Worm (Caenorhabditis elegans) whole organism, L4 larva: Measurements from ENCODE around the gene Y39E4A.1.
A peak's percentile ranks its signal among the peaks of the same experiment; 100 is the strongest.

Experiments used
- aly-2 ChIP-seq: sonication (generic microtip); optimal IDR thresholded peaks from 2 replicates; lab custom pipeline; 2018; ENCODE audit warnings: missing biosample characterization, missing genetic modification characterization
- ama-1 ChIP-seq: fragments of 150-350 bp; optimal IDR thresholded peaks from 2 replicates; lab custom pipeline; 2014; ENCODE audit warnings: inconsistent platforms, mixed read lengths
- ces-1 ChIP-seq: fragments of 150-350 bp; sonication (generic microtip); optimal IDR thresholded peaks from 4 replicates; lab custom pipeline; 2014; ENCODE audit warnings: missing biosample characterization, missing genetic modification reagents, missing genetic modification characterization
- fos-1 ChIP-seq: fragments of 150-350 bp; optimal IDR thresholded peaks from 2 replicates; lab custom pipeline; 2014; ENCODE audit warnings: missing biosample characterization, missing genetic modification characterization
- lin-13 ChIP-seq: fragments of 150-350 bp; optimal IDR thresholded peaks from 2 replicates; lab custom pipeline; 2014; ENCODE audit warnings: missing biosample characterization, missing genetic modification reagents, missing genetic modification characterization
- nhr-11 ChIP-seq: fragments of 150-350 bp; optimal IDR thresholded peaks from 2 replicates; lab custom pipeline; 2014; ENCODE audit warnings: missing biosample characterization, missing genetic modification characterization
- nhr-25 ChIP-seq: sonication (generic microtip); optimal IDR thresholded peaks from 2 replicates; lab custom pipeline; 2017; ENCODE audit warnings: missing genetic modification characterization, mild to moderate bottlenecking, missing compliant biosample characterization, antibody characterized with exemption, moderate library complexity, borderline replicate concordance; ENCODE audit not compliant: insufficient read depth
- nhr-42 ChIP-seq: fragments of 200-800 bp; sonication (Bioruptor generic); IDR thresholded peaks from 2 replicates; pipeline ENCODE4 v1.3.6; 2022; ENCODE audit warnings: missing genetic modification characterization, missing compliant biosample characterization
- pha-4 ChIP-seq, 2 experiments: fragments of 150-350 bp in 1 of 2; fragments of 200-800 bp in 1 of 2; sonication (Bioruptor generic) in 1 of 2; IDR thresholded peaks in 1 of 2; optimal IDR thresholded peaks in 1 of 2; 2 replicates each; pipeline versions ENCODE4 v1.3.6 to Lab custom; 2014 to 2022; ENCODE audit warnings: missing genetic modification characterization in 2 of 2, missing genetic modification reagents in 2 of 2, missing biosample characterization in 1 of 2, missing compliant biosample characterization in 1 of 2
- rbr-2 ChIP-seq: sonication (generic microtip); optimal IDR thresholded peaks from 2 replicates; lab custom pipeline; 2016; ENCODE audit warnings: missing genotype, missing genetic modification characterization, missing compliant biosample characterization
- snpc-4 ChIP-seq: fragments of 150-350 bp; optimal IDR thresholded peaks from 2 replicates; lab custom pipeline; 2014; ENCODE audit warnings: missing biosample characterization, missing genetic modification characterization
- spr-1 ChIP-seq: sonication (generic microtip); optimal IDR thresholded peaks from 2 replicates; lab custom pipeline; 2016; ENCODE audit warnings: mild to moderate bottlenecking, missing genetic modification characterization, missing compliant biosample characterization

DNA sequence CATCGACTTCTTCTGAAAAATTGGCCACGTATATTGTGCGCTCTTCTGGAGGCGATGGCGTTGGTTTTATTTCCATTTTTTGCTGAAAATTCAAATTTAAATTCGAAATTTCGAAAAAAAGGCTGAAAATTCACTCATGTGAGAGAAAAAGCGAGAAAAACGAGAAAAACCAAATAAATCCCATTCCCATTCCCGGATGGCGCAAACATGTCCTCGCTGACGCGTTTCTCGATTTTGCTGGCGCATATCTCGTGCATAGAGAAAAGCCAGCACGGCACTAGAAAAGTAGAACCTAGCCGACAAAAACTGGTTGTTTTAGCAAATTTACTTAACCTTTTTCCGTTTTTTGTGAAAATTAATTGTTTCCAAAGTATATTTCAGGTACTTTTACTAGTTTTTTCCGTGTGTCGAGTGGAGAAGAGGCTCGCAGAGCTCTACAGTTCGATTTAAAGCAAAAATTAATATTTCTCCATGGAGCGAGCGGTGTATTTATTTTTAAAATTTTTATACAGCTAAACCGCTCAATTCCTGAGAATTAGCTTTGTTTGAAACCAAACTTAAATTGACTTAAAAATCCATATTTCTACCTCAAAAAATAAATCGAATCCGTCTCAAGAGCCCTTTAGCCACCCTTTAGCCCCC lies 19.3 kb upstream of the Y39E4A.1 start, which contains the start of gene rbm-7:
- peak; percentile 42 for TF ChIP-seq nhr-11
- no peak for TF ChIP-seq spr-1 (tag; lab: Kevin White, UChicago)
- no peak for TF ChIP-seq fos-1 (tag; lab: Kevin White, UChicago)
- peak; percentile 62 for TF ChIP-seq rbr-2 (tag; lab: Kevin White, UChicago)
- no peak for TF ChIP-seq pha-4 (GFP tag; IDR thresholded peaks at IDR 0.05; lab: Robert Waterston, UW)
- no peak for TF ChIP-seq pha-4 (tag; optimal IDR thresholded peaks at IDR 0.05; lab: Kevin White, UChicago)
- peak; percentile 53 for TF ChIP-seq ama-1 (lab: Kevin White, UChicago)
- no peak for TF ChIP-seq snpc-4 (tag; lab: Kevin White, UChicago)
- no peak for TF ChIP-seq nhr-25 (tag; lab: Kevin White, UChicago)
- TF ChIP-seq ces-1 = no peak
- no peak for TF ChIP-seq aly-2 (tag; lab: Kevin White, UChicago)
- peak; percentile 47 for TF ChIP-seq lin-13 (GFP tag; lab: Kevin White, UChicago)
- no peak for TF ChIP-seq nhr-42 (GFP tag; lab: Robert Waterston, UW)
